Fruit fly (Drosophila melanogaster) whole organism, prepupa: ENCODE results near the gene CG11037.

ENCODE experiments used
- Blimp-1 ChIP-seq: fragments of 200-800 bp; sonication (Bioruptor generic); optimal IDR thresholded peaks from 3 replicates; lab custom pipeline; 2017; ENCODE audit warnings: missing biosample characterization, missing genetic modification characterization, mild to moderate bottlenecking, moderate library complexity, missing genetic modification reagents
- CG11902 ChIP-seq: fragments of 200-800 bp; sonication (Bioruptor generic); optimal IDR thresholded peaks from 3 replicates; lab custom pipeline; 2016; ENCODE audit warnings: missing biosample characterization, missing genetic modification characterization
- CG15336 ChIP-seq: fragments of 200-800 bp; sonication (Bioruptor generic); IDR thresholded peaks from 2 replicates; pipeline ENCODE4 v1.3.6; 2022; ENCODE audit warnings: missing biosample characterization, missing genetic modification characterization
- CG1621 ChIP-seq: fragments of 200-800 bp; sonication (Bioruptor generic); optimal IDR thresholded peaks from 3 replicates; lab custom pipeline; 2018; ENCODE audit warnings: missing biosample characterization, mild to moderate bottlenecking, missing genetic modification characterization
- CG16779 ChIP-seq: fragments of 200-800 bp; sonication (Bioruptor generic); optimal IDR thresholded peaks from 3 replicates; lab custom pipeline; 2017; ENCODE audit warnings: missing biosample characterization, mild to moderate bottlenecking, missing genetic modification characterization
- CG32006 ChIP-seq: fragments of 200-800 bp; sonication (Bioruptor generic); optimal IDR thresholded peaks from 3 replicates; lab custom pipeline; 2017; ENCODE audit warnings: missing biosample characterization, mild to moderate bottlenecking, missing genetic modification characterization
- CG34406 ChIP-seq: fragments of 200-800 bp; sonication (Bioruptor generic); optimal IDR thresholded peaks from 3 replicates; lab custom pipeline; 2016; ENCODE audit warnings: missing biosample characterization, missing genetic modification characterization
- CG3919 ChIP-seq: fragments of 200-800 bp; sonication (Bioruptor generic); optimal IDR thresholded peaks from 3 replicates; lab custom pipeline; 2016; ENCODE audit warnings: missing biosample characterization, missing genetic modification characterization
- CG4318 ChIP-seq: fragments of 200-800 bp; sonication (Bioruptor generic); optimal IDR thresholded peaks from 3 replicates; lab custom pipeline; 2017; ENCODE audit warnings: missing biosample characterization, mild to moderate bottlenecking, missing genetic modification characterization
- CG6163 ChIP-seq: fragments of 200-800 bp; sonication (Bioruptor generic); IDR thresholded peaks from 3 replicates; pipeline ENCODE4 v1.3.6; 2022; ENCODE audit warnings: missing biosample characterization, missing genetic modification characterization
- CG6276 ChIP-seq: fragments of 200-800 bp; sonication (Bioruptor generic); optimal IDR thresholded peaks from 2 replicates; lab custom pipeline; 2017; ENCODE audit warnings: missing biosample characterization, mild to moderate bottlenecking, missing genetic modification characterization
- CG6808 ChIP-seq: fragments of 200-800 bp; sonication (Bioruptor generic); optimal IDR thresholded peaks from 3 replicates; lab custom pipeline; 2017; ENCODE audit warnings: missing biosample characterization, missing genetic modification characterization, mild to moderate bottlenecking, moderate library complexity, missing genetic modification reagents
- CG6854 ChIP-seq: fragments of 200-800 bp; sonication (Bioruptor generic); optimal IDR thresholded peaks from 2 replicates; lab custom pipeline; 2017; ENCODE audit warnings: missing biosample characterization, mild to moderate bottlenecking, missing genetic modification characterization
- CG8119 ChIP-seq: fragments of 200-800 bp; sonication (Bioruptor generic); IDR thresholded peaks from 3 replicates; pipeline ENCODE4 v1.3.6; 2022; ENCODE audit warnings: missing biosample characterization, missing genetic modification characterization
- CG8632 ChIP-seq: fragments of 200-800 bp; sonication (Bioruptor generic); optimal IDR thresholded peaks from 3 replicates; lab custom pipeline; 2016; ENCODE audit warnings: missing biosample characterization, missing genetic modification characterization
- Eip75B ChIP-seq: fragments of 200-800 bp; sonication (Bioruptor generic); optimal IDR thresholded peaks from 3 replicates; lab custom pipeline; 2016; ENCODE audit warnings: missing biosample characterization, missing genetic modification characterization
- Eip78C ChIP-seq: fragments of 200-800 bp; sonication (Bioruptor generic); peaks from one replicate; lab custom pipeline; 2016; ENCODE audit warnings: missing biosample characterization, missing genetic modification characterization
- Ets21C ChIP-seq: fragments of 200-800 bp; sonication (Bioruptor generic); optimal IDR thresholded peaks from 3 replicates; lab custom pipeline; 2016; ENCODE audit warnings: missing biosample characterization, missing genetic modification characterization
- Lpt ChIP-seq: fragments of 200-800 bp; sonication (Bioruptor generic); optimal IDR thresholded peaks from 3 replicates; lab custom pipeline; 2016; ENCODE audit warnings: missing biosample characterization, missing genetic modification characterization
- Met ChIP-seq: fragments of 200-800 bp; sonication (Bioruptor generic); optimal IDR thresholded peaks from 3 replicates; lab custom pipeline; 2016; ENCODE audit warnings: missing biosample characterization, missing genetic modification characterization
- Smox ChIP-seq: fragments of 200-800 bp; sonication (Bioruptor generic); optimal IDR thresholded peaks from 3 replicates; lab custom pipeline; 2016; ENCODE audit warnings: missing biosample characterization, missing genetic modification characterization
- Sox102F ChIP-seq: fragments of 200-800 bp; sonication (Bioruptor generic); optimal IDR thresholded peaks from 2 replicates; lab custom pipeline; 2016; ENCODE audit warnings: missing biosample characterization, mild to moderate bottlenecking, missing genetic modification characterization
- Sox14 ChIP-seq: fragments of 200-800 bp; sonication (Bioruptor generic); optimal IDR thresholded peaks from 3 replicates; lab custom pipeline; 2016; ENCODE audit warnings: missing biosample characterization, missing genetic modification characterization
- Sox15 ChIP-seq: fragments of 200-800 bp; sonication (Bioruptor generic); optimal IDR thresholded peaks from 3 replicates; lab custom pipeline; 2016; ENCODE audit warnings: missing biosample characterization, missing genetic modification characterization
- achi ChIP-seq: fragments of 200-800 bp; sonication (Bioruptor generic); optimal IDR thresholded peaks from 3 replicates; lab custom pipeline; 2016; ENCODE audit warnings: missing biosample characterization, missing genetic modification characterization
- acj6 ChIP-seq: fragments of 200-800 bp; sonication (Bioruptor generic); optimal IDR thresholded peaks from 3 replicates; lab custom pipeline; 2016; ENCODE audit warnings: missing biosample characterization, missing genetic modification characterization
- cyc ChIP-seq: fragments of 200-800 bp; sonication (Bioruptor generic); optimal IDR thresholded peaks from 3 replicates; lab custom pipeline; 2016; ENCODE audit warnings: missing biosample characterization, missing genetic modification characterization
- dac ChIP-seq: fragments of 200-800 bp; sonication (Bioruptor generic); optimal IDR thresholded peaks from 2 replicates; lab custom pipeline; 2017; ENCODE audit warnings: missing biosample characterization, mild to moderate bottlenecking, missing genetic modification characterization
- dsx ChIP-seq: fragments of 200-800 bp; optimal IDR thresholded peaks from 3 replicates; lab custom pipeline; 2019; ENCODE audit warnings: missing biosample characterization, mild to moderate bottlenecking, missing genetic modification characterization, moderate library complexity; ENCODE audit not compliant: poor library complexity, severe bottlenecking
- eg ChIP-seq: fragments of 200-800 bp; sonication (Bioruptor generic); IDR thresholded peaks from 3 replicates; pipeline ENCODE4 v1.3.6; 2022; ENCODE audit warnings: missing biosample characterization, missing genetic modification characterization
- esn ChIP-seq: fragments of 200-800 bp; sonication (Bioruptor generic); optimal IDR thresholded peaks from 2 replicates; lab custom pipeline; 2016; ENCODE audit warnings: missing biosample characterization, mild to moderate bottlenecking, missing genetic modification characterization, moderate library complexity
- fd59A ChIP-seq: fragments of 200-800 bp; sonication (Bioruptor generic); optimal IDR thresholded peaks from 2 replicates; lab custom pipeline; 2017; ENCODE audit warnings: missing biosample characterization, mild to moderate bottlenecking, missing genetic modification characterization, missing genetic modification reagents
- fkh ChIP-seq: fragments of 200-800 bp; sonication (Bioruptor generic); optimal IDR thresholded peaks from 3 replicates; lab custom pipeline; 2017; ENCODE audit warnings: missing biosample characterization, mild to moderate bottlenecking, missing genetic modification characterization, moderate library complexity
- lz ChIP-seq: fragments of 200-800 bp; sonication (Bioruptor generic); optimal IDR thresholded peaks from 3 replicates; lab custom pipeline; 2016; ENCODE audit warnings: missing biosample characterization, missing genetic modification characterization
- net ChIP-seq: fragments of 200-800 bp; sonication (Bioruptor generic); optimal IDR thresholded peaks from 3 replicates; lab custom pipeline; 2016; ENCODE audit warnings: missing biosample characterization, missing genetic modification characterization
- pdm3 ChIP-seq: fragments of 200-800 bp; sonication (Bioruptor generic); optimal IDR thresholded peaks from 3 replicates; lab custom pipeline; 2016; ENCODE audit warnings: missing biosample characterization, missing genetic modification characterization
- salr ChIP-seq, 2 experiments: fragments of 200-800 bp; sonication (Bioruptor generic); optimal IDR thresholded peaks; 3 replicates each; lab custom pipeline; 2016 to 2018; ENCODE audit warnings: missing biosample characterization in 2 of 2, missing genetic modification characterization in 2 of 2, mild to moderate bottlenecking in 1 of 2
- ss ChIP-seq, 2 experiments: fragments of 200-800 bp; sonication (Bioruptor generic); optimal IDR thresholded peaks; 2 replicates in 1 of 2; 3 replicates in 1 of 2; lab custom pipeline; 2017 to 2018; ENCODE audit warnings: mild to moderate bottlenecking in 2 of 2, missing biosample characterization in 2 of 2, missing genetic modification characterization in 2 of 2, moderate library complexity in 1 of 2
- svp ChIP-seq: fragments of 200-800 bp; sonication (Bioruptor generic); peaks from one replicate; lab custom pipeline; 2016; ENCODE audit warnings: missing biosample characterization, missing genetic modification characterization
- topi ChIP-seq: fragments of 200-800 bp; sonication (Bioruptor generic); optimal IDR thresholded peaks from 3 replicates; lab custom pipeline; 2016; ENCODE audit warnings: missing biosample characterization, missing genetic modification characterization

Gene CG11037

dm6 chr3L:20950136-20950499, 11.1 kb downstream of the CG11037 start (continued):
- TF ChIP-seq fkh (GFP tag; lab: Kevin White, UChicago) (no peak), esn (GFP tag; lab: Kevin White, UChicago) (peak; percentile 96), achi (GFP tag; lab: Kevin White, UChicago) (peak; percentile 96), CG11902 (GFP tag; lab: Kevin White, UChicago) (peak; percentile 91), cyc (GFP tag; lab: Kevin White, UChicago) (peak; percentile 94), CG15336 (GFP tag; lab: Robert Waterston, UW) (peak; percentile 91), CG8119 (GFP tag; lab: Robert Waterston, UW) (peak; percentile 94), Smox (GFP tag; lab: Kevin White, UChicago) (peak; percentile 95), CG32006 (GFP tag; lab: Kevin White, UChicago) (peak; percentile 94), salr (GFP tag; optimal IDR thresholded peaks at IDR 0.05; lab: Kevin White, UChicago) (peak; percentile 89 to 95), Lpt (GFP tag; lab: Kevin White, UChicago) (peak; percentile 93), CG8632 (GFP tag; lab: Kevin White, UChicago) (peak; percentile 97), pdm3 (GFP tag; lab: Kevin White, UChicago) (peak; percentile 97), CG6808 (peak; percentile 95), Sox102F (GFP tag; lab: Kevin White, UChicago) (peak; percentile 92), CG6163 (GFP tag; lab: Robert Waterston, UW) (peak; percentile 90), CG1621 (tag; lab: Kevin White, UChicago) (peak; percentile 92), acj6 (GFP tag; lab: Kevin White, UChicago) (peak; percentile 97), ss (GFP tag; optimal IDR thresholded peaks at IDR 0.05; lab: Kevin White, UChicago) (peak; percentile 93 to 96), CG3919 (GFP tag; lab: Kevin White, UChicago) (peak; percentile 97), CG4318 (peak; percentile 90)
- TF ChIP-seq, all 60 proteins: peak for 58

dm6 chr3L:20949371-20950135, 11.6 kb downstream of the CG11037 start, which contains the start of gene fng:
Gene fng, minus strand, starts transcription at chr3L:20949512.
- TF ChIP-seq lz (GFP tag; lab: Kevin White, UChicago) (peak; percentile 10), net (GFP tag; lab: Kevin White, UChicago) (peak; percentile 5), svp (GFP tag; lab: Kevin White, UChicago) (peak; percentile 70), CG34406 (GFP tag; lab: Kevin White, UChicago) (peak; percentile 19), Ets21C (GFP tag; lab: Kevin White, UChicago) (no peak), CG11902 (GFP tag; lab: Kevin White, UChicago) (no peak), achi (GFP tag; lab: Kevin White, UChicago) (peak; percentile 21), CG6854 (GFP tag; lab: Kevin White, UChicago) (no peak), CG16779 (tag; lab: Kevin White, UChicago) (peak; percentile 45), CG6276 (GFP tag; lab: Kevin White, UChicago) (peak; percentile 34), CG6163 (GFP tag; lab: Robert Waterston, UW) (peak; percentile 70; the same call in 2 of the 3 replicates), fd59A (GFP tag; lab: Kevin White, UChicago) (no peak), Sox102F (GFP tag; lab: Kevin White, UChicago) (peak; percentile 48), cyc (GFP tag; lab: Kevin White, UChicago) (no peak), Blimp-1 (GFP tag; lab: Kevin White, UChicago) (no peak), esn (GFP tag; lab: Kevin White, UChicago) (peak; percentile 42), CG8632 (GFP tag; lab: Kevin White, UChicago) (peak; percentile 8), Lpt (GFP tag; lab: Kevin White, UChicago) (peak; percentile 10), eg (GFP tag; lab: Robert Waterston, UW) (peak; percentile 44; the same call in 1 of the 3 replicates), topi (GFP tag; lab: Kevin White, UChicago) (peak; percentile 6), Sox15 (GFP tag; lab: Kevin White, UChicago) (no peak), CG15336 (GFP tag; lab: Robert Waterston, UW) (peak; percentile 44; the same call in 1 of the 2 replicates), dsx (GFP tag; lab: Kevin White, UChicago) (peak; percentile 13), Eip75B (GFP tag; lab: Kevin White, UChicago) (peak; percentile 29), CG3919 (GFP tag; lab: Kevin White, UChicago) (peak; percentile 16), Sox14 (GFP tag; lab: Kevin White, UChicago) (peak; percentile 13), Met (GFP tag; lab: Kevin White, UChicago) (peak; percentile 4), dac (GFP tag; lab: Kevin White, UChicago) (no peak), Eip78C (peak; percentile 81)
- TF ChIP-seq, all 60 proteins: peak for 21
